Fruit fly (Drosophila melanogaster) whole organism, embryonic: ENCODE measurements around the gene CG5262.

Experiments
- Adf1 ChIP-seq: fragments of 200-800 bp; sonication (Bioruptor generic); IDR thresholded peaks from 2 replicates; pipeline ENCODE4 v1.3.6; 2022; ENCODE audit warnings: missing biosample characterization, missing genetic modification characterization
- CG10431 ChIP-seq: fragments of 200-800 bp; sonication (Bioruptor generic); optimal IDR thresholded peaks from 3 replicates; lab custom pipeline; 2018; ENCODE audit warnings: missing biosample characterization, mild to moderate bottlenecking, missing genetic modification characterization
- CG12942 ChIP-seq: fragments of 200-800 bp; sonication (Bioruptor generic); optimal IDR thresholded peaks from 3 replicates; lab custom pipeline; 2016; ENCODE audit warnings: missing biosample characterization, missing genetic modification characterization
- CG9727 ChIP-seq: fragments of 200-800 bp; sonication (Bioruptor generic); optimal IDR thresholded peaks from 3 replicates; lab custom pipeline; 2017; ENCODE audit warnings: missing biosample characterization, mild to moderate bottlenecking, missing genetic modification characterization
- Gug ChIP-seq: fragments of 200-800 bp; sonication (Bioruptor generic); IDR thresholded peaks from 4 replicates; pipeline ENCODE4 v1.3.6; 2022; ENCODE audit warnings: missing biosample characterization, missing genetic modification characterization
- dan ChIP-seq: fragments of 200-800 bp; sonication (Bioruptor generic); IDR thresholded peaks from 2 replicates; pipeline ENCODE4 v1.3.6; 2022; ENCODE audit warnings: missing biosample characterization, missing genetic modification characterization
- nerfin-2 ChIP-seq: fragments of 200-800 bp; sonication (Bioruptor generic); IDR thresholded peaks from 2 replicates; pipeline ENCODE4 v1.3.6; 2022; ENCODE audit warnings: missing biosample characterization, missing genetic modification characterization; ENCODE audit not compliant: partially characterized antibody
- pzg ChIP-seq: fragments of 200-800 bp; sonication (Bioruptor generic); optimal IDR thresholded peaks from 3 replicates; lab custom pipeline; 2018; ENCODE audit warnings: missing biosample characterization, mild to moderate bottlenecking, missing genetic modification characterization, moderate library complexity

dm6 chr3L:20402665-20403492 lies 27.4 kb downstream of the CG5262 start:
- no peak for TF ChIP-seq pzg (GFP tag; lab: Kevin White, UChicago)
- no peak for TF ChIP-seq CG12942 (GFP tag; lab: Kevin White, UChicago)
- no peak for TF ChIP-seq CG10431 (GFP tag; lab: Kevin White, UChicago)
- TF ChIP-seq dan, result no peak; the same call in 1 of the 2 replicates
- peak; percentile 81 for TF ChIP-seq CG9727 (GFP tag; lab: Kevin White, UChicago)
- no peak for TF ChIP-seq Gug (GFP tag; lab: Robert Waterston, UW)
- TF ChIP-seq nerfin-2 (GFP tag; lab: Robert Waterston, UW), result no peak
- TF ChIP-seq Adf1 (GFP tag; lab: Robert Waterston, UW), result no peak
